Worm (Caenorhabditis elegans): ENCODE results near the gene ZK512.7.

Gene ZK512.7

ce11 chrIII:9136587-9136986 is 1.9 kb downstream of the ZK512.7 start, which contains the start of gene eat-4:
TSS of gene eat-4 (plus strand) at chrIII:9136887.
- no peak for TF ChIP-seq unc-62 (GFP tag; optimal IDR thresholded peaks at IDR 0.05)

ce11 chrIII:9130588-9130987 is 7.9 kb downstream of the ZK512.7 start, which contains the start of gene ZK512.10:
TSS of gene ZK512.10 (plus strand) at chrIII:9130888.
- TF ChIP-seq unc-62 (GFP tag; optimal IDR thresholded peaks at IDR 0.05): no peak

DNA sequence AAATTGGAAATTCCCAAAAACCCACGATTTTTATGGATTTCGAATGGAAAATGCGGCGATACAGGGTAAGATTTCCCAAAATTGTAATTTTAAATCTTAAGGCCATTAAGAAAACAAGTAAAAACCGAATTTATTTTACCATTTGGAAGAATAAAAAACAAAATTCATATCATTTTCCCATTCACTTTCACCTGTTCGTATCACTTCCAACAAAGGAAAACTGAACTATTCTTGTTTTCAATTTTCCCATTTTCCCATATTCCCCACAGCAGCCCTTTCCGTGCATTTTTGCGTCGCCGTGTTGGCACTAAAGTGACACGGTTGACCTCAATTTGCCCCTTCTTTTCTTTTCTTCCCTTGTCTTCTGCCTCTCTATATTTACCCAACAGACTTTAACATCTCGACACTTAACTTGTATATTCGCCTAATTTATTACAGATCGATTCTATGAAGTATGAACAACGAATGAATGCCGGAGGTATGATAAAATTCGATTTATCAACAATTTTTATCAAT is 12.7 kb downstream of the ZK512.7 start, which contains the start of gene sec-16A.1:
TSS of gene sec-16A.1 (plus strand) at position 51 of the 516 bp plus-strand sequence.
- no peak for TF ChIP-seq unc-62 (GFP tag; optimal IDR thresholded peaks at IDR 0.05)

DNA sequence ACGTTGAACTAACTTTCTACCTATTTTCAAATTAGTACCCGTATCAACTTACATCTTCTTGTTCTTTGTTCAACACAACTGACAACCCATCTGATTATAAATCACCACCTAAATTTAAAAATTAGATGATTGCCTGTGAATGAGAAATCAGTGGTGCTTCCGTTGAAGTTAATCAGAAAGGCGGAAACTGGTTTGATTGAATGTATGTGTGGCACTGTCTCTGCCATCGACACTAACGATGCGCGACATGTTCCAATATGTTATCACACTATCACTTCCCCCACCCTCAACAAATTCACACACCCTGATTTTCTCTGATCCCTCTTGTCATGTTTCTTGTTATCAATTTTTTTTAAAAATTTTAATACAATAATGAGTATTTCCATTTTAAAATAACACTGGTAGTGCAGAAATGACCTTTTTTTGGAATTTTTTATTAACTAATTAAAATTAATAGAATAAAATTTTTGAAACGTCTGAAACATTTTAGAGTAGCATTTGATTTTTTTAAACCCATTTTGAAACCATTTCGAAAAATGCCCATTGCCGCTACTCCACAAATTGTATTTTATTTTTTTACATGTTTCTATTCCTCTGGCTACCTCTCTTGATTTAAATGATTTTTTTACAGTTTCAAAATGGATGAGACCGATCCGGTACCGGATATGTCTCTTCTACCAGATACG is 19.4 kb downstream of the ZK512.7 start, which contains the start of gene ced-11:
TSS of gene ced-11 (plus strand) at position 636 of the 686 bp plus-strand sequence.
- TF ChIP-seq unc-62 (GFP tag; optimal IDR thresholded peaks at IDR 0.05): no peak

- no peak for TF ChIP-seq unc-62 (GFP tag; optimal IDR thresholded peaks at IDR 0.05)
Measured at ce11 chrIII:9118314-9118850, 20.1 kb downstream of the ZK512.7 start, which contains the start of gene grl-11. TSS of gene grl-11 (minus strand) at chrIII:9118364.

DNA sequence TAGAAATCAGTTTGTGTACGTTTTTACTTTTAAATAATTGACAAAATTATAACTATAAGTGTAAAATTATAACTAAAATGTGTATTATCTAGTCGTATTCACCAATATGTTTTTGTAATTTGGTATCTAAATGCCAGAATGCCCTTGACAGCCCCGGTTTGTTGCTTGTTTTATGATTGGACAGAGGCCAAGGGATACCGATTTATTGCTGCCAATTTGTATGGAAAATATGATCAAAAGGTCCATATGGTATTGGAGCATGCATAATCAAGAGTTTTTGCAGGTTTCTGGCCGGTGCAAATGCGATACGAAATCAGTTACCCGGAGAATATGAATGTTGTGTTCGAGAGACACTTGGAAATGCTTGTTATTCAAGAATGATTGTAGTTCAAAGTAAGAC is 22.8 kb downstream of the ZK512.7 start:
- no peak for TF ChIP-seq unc-62 (GFP tag; optimal IDR thresholded peaks at IDR 0.05)

ce11 chrIII:9114649-9115048 is 23.9 kb downstream of the ZK512.7 start, which contains the start of gene ZK512.1:
TSS of gene ZK512.1 (plus strand) at chrIII:9114949.
- no peak for TF ChIP-seq unc-62 (GFP tag; optimal IDR thresholded peaks at IDR 0.05)

DNA sequence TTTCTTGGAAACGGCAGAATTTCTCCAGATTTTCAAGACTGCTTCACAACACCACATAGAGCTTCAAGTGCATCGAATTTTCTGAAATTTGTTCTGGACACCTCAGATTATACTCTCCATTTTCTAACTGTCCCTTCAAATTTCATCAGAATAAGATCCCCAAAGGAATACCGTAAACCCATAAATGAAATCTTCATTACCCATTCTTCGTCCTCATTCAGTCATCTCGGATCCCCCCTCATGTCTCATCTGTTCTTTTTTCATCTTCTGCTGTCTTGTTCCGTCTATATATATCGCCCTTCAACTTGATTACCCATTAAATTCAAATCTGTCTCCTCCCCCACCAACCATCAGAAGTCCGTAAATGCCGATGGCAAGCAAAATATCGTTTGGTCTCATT is 24.4 kb downstream of the ZK512.7 start:
- no peak for TF ChIP-seq unc-62 (GFP tag; optimal IDR thresholded peaks at IDR 0.05)

DNA sequence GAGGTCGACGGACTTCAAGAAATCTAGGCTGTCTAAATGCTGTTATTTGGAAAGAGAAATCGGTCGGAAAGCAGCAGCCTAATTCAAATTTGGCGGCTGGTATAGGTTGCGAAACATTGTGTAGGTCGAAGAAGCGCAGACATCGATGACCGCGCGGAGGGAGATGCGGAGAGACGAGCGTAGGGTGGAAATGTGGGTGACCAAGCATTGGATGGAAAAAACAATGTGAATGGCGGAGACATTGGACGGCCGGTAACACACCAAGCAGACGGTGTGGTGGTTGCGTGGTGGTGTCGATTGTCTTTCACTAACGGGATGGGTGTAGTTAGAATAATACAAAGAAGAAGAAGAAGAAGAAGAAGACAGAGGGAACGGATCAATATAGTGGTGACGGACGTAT is 26.0 kb downstream of the ZK512.7 start:
- TF ChIP-seq unc-62 (GFP tag; optimal IDR thresholded peaks at IDR 0.05): no peak

- TF ChIP-seq unc-62 (GFP tag; optimal IDR thresholded peaks at IDR 0.05): no peak
Measured at ce11 chrIII:9110270-9110669, 28.2 kb downstream of the ZK512.7 start.

DNA sequence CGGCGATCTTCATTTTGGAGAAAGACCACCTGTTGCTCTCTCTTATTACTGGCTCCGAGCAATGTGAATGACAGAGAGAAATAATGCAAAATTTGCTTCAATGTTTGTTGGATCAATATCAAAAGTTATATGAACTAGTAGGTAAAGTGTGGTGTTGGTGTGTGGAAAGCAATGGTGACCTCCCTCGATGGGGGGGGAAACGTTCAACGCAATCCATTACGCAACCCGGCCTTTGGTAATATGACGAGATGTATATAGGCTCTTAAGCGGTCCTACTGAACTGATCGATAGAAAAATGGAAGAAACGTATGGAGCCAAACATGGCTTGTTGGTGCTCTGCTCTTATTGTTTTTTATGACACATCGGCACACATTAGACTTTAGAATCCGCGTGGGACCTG is 28.8 kb downstream of the ZK512.7 start:
- TF ChIP-seq unc-62 (GFP tag; optimal IDR thresholded peaks at IDR 0.05): no peak

- no peak for TF ChIP-seq unc-62 (GFP tag; optimal IDR thresholded peaks at IDR 0.05)
Measured at ce11 chrIII:9109172-9109571, 29.3 kb downstream of the ZK512.7 start, which contains the start of gene cya-1. TSS of gene cya-1 (minus strand) at chrIII:9109272.

DNA sequence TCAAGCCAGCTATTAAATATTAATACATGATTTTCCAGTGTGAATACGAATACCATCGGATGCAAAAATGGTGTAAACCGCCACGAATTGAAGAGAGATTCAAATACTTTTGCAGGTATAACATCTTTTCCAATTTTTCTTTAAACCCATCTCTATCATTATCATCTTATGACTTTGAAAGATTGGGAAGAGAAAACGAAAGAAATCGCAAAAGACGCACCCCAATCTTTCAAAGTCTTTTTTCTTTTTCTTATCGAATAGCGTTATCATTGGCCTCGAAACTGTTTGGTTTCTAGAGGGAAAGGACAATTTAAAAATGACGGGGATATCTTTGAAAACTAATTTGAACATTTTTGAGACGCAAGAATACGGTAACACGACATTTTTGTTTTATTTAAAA is 32.8 kb downstream of the ZK512.7 start:
- no peak for TF ChIP-seq unc-62 (GFP tag; optimal IDR thresholded peaks at IDR 0.05)

ce11 chrIII:9104060-9104459 is 34.4 kb downstream of the ZK512.7 start:
- no peak for TF ChIP-seq unc-62 (GFP tag; optimal IDR thresholded peaks at IDR 0.05)

DNA sequence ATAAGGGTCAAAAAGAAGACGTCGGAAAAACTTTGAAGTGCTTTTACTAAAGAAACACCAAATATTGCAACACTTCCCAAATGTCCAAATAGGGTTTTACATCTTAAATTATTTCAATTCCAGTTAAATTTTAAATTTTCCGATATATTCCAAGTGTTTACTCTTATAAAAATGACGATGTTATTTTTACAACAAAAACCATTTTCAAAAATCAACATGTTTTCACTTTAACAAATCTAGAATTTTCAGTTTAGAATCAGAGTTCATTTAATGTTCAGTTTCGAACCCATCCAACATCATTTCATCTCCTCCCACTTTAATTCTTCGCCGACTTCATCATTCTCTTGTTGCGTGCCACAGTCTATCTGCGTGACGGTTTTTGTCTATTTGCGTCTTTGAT is 34.9 kb downstream of the ZK512.7 start, which contains the start of gene dos-1:
TSS of gene dos-1 (plus strand) at position 301 of the 400 bp plus-strand sequence.
- no peak for TF ChIP-seq unc-62 (GFP tag; optimal IDR thresholded peaks at IDR 0.05)

ce11 chrIII:9101212-9101611 is 37.3 kb downstream of the ZK512.7 start, which contains the start of gene ZK507.1:
TSS of gene ZK507.1 (minus strand) at chrIII:9101312.
- no peak for TF ChIP-seq unc-62 (GFP tag; optimal IDR thresholded peaks at IDR 0.05)

Measured in whole organism, dauer.